Worm (Caenorhabditis elegans): ENCODE results near the gene viro-2.

The viro-2 gene

ce11 chrIII:7116615-7117252 lies 12.0 kb upstream of the viro-2 start:
- TF ChIP-seq cog-1 (tag; optimal IDR thresholded peaks at IDR 0.05) (peak; percentile 41), T22C8.4 (GFP tag; IDR thresholded peaks at IDR 0.05) (no peak)

- no peak for TF ChIP-seq T22C8.4 (GFP tag; IDR thresholded peaks at IDR 0.05)
- no peak for TF ChIP-seq klf-2 (GFP tag; conservative IDR thresholded peaks at IDR 0.05)
- TF ChIP-seq tab-1 (GFP tag; IDR thresholded peaks at IDR 0.05) = no peak
- no peak for TF ChIP-seq cog-1 (tag; optimal IDR thresholded peaks at IDR 0.05)
- no peak for TF ChIP-seq flt-1 (GFP tag; IDR thresholded peaks at IDR 0.05)
- TF ChIP-seq ref-1 (GFP tag; conservative IDR thresholded peaks at IDR 0.05) = no peak
- no peak for TF ChIP-seq med-1 (GFP tag; optimal IDR thresholded peaks at IDR 0.05; ENCODE audit: insufficient read depth)
These were observed 8.2 kb upstream of the viro-2 start for ce11 chrIII:7120477-7120876.

ce11 chrIII:7122860-7123259 lies 5.8 kb upstream of the viro-2 start, which contains the start of the genes B0280.9 and rpia-1:
TSS of gene B0280.9 (minus strand) at chrIII:7122895.
TSS of gene rpia-1 (plus strand) at chrIII:7123128.
- TF ChIP-seq ref-1 (GFP tag; conservative IDR thresholded peaks at IDR 0.05) (no peak), med-1 (GFP tag; optimal IDR thresholded peaks at IDR 0.05; ENCODE audit: insufficient read depth) (no peak), ztf-29 (GFP tag; IDR thresholded peaks at IDR 0.05) (no peak), flt-1 (GFP tag; IDR thresholded peaks at IDR 0.05) (no peak), cog-1 (tag; optimal IDR thresholded peaks at IDR 0.05) (no peak)

- TF ChIP-seq ztf-29 (GFP tag; IDR thresholded peaks at IDR 0.05) = no peak
- no peak for TF ChIP-seq cog-1 (tag; optimal IDR thresholded peaks at IDR 0.05)
- no peak for TF ChIP-seq med-1 (GFP tag; optimal IDR thresholded peaks at IDR 0.05; ENCODE audit: insufficient read depth)
- no peak for TF ChIP-seq ref-1 (GFP tag; conservative IDR thresholded peaks at IDR 0.05)
- TF ChIP-seq tab-1 (GFP tag; IDR thresholded peaks at IDR 0.05) = no peak
- TF ChIP-seq klf-2 (GFP tag; conservative IDR thresholded peaks at IDR 0.05) = no peak
- no peak for TF ChIP-seq flt-1 (GFP tag; IDR thresholded peaks at IDR 0.05)
- no peak for TF ChIP-seq T22C8.4 (GFP tag; IDR thresholded peaks at IDR 0.05)
- TF ChIP-seq ztf-23 (GFP tag; IDR thresholded peaks at IDR 0.05) = no peak
These were observed 4.3 kb upstream of the viro-2 start, which contains the start of gene B0280.2 for ce11 chrIII:7124364-7124763. TSS of gene B0280.2 (plus strand) at chrIII:7124664.

- no peak for TF ChIP-seq ztf-29 (GFP tag; IDR thresholded peaks at IDR 0.05)
- no peak for TF ChIP-seq med-1 (GFP tag; optimal IDR thresholded peaks at IDR 0.05; ENCODE audit: insufficient read depth)
- no peak for TF ChIP-seq T22C8.4 (GFP tag; IDR thresholded peaks at IDR 0.05)
- no peak for TF ChIP-seq flt-1 (GFP tag; IDR thresholded peaks at IDR 0.05)
- TF ChIP-seq ref-1 (GFP tag; conservative IDR thresholded peaks at IDR 0.05) = no peak
- TF ChIP-seq tab-1 (GFP tag; IDR thresholded peaks at IDR 0.05) = no peak
- TF ChIP-seq klf-2 (GFP tag; conservative IDR thresholded peaks at IDR 0.05) = no peak
- TF ChIP-seq ztf-23 (GFP tag; IDR thresholded peaks at IDR 0.05) = no peak
- no peak for TF ChIP-seq cog-1 (tag; optimal IDR thresholded peaks at IDR 0.05)
These were observed 4.9 kb downstream of the viro-2 start, which contains the start of the genes pot-1 and ggtb-1 for ce11 chrIII:7133559-7133958. TSS of gene pot-1 (minus strand) at chrIII:7133678. TSS of gene ggtb-1 (plus strand) at chrIII:7133766.

ce11 chrIII:7136015-7136414 lies 7.3 kb downstream of the viro-2 start, which contains the start of gene B0280.17:
TSS of gene B0280.17 (minus strand) at chrIII:7136115.
- no peak for TF ChIP-seq tab-1 (GFP tag; IDR thresholded peaks at IDR 0.05)
- TF ChIP-seq ztf-23 (GFP tag; IDR thresholded peaks at IDR 0.05) = no peak
- TF ChIP-seq cog-1 (tag; optimal IDR thresholded peaks at IDR 0.05) = no peak
- no peak for TF ChIP-seq ref-1 (GFP tag; conservative IDR thresholded peaks at IDR 0.05)
- no peak for TF ChIP-seq T22C8.4 (GFP tag; IDR thresholded peaks at IDR 0.05)
- no peak for TF ChIP-seq flt-1 (GFP tag; IDR thresholded peaks at IDR 0.05)
- TF ChIP-seq klf-2 (GFP tag; conservative IDR thresholded peaks at IDR 0.05) = no peak
- no peak for TF ChIP-seq ztf-29 (GFP tag; IDR thresholded peaks at IDR 0.05)

ce11 chrIII:7138178-7138577 lies 9.5 kb downstream of the viro-2 start, which contains the start of gene B0280.11:
TSS of gene B0280.11 (minus strand) at chrIII:7138278.
- TF ChIP-seq med-1 (GFP tag; optimal IDR thresholded peaks at IDR 0.05; ENCODE audit: insufficient read depth) (no peak), ref-1 (GFP tag; conservative IDR thresholded peaks at IDR 0.05) (no peak), tab-1 (GFP tag; IDR thresholded peaks at IDR 0.05) (no peak), T22C8.4 (GFP tag; IDR thresholded peaks at IDR 0.05) (no peak), flt-1 (GFP tag; IDR thresholded peaks at IDR 0.05) (no peak), klf-2 (GFP tag; conservative IDR thresholded peaks at IDR 0.05) (no peak), ztf-29 (GFP tag; IDR thresholded peaks at IDR 0.05) (no peak), ztf-23 (GFP tag; IDR thresholded peaks at IDR 0.05) (no peak), cog-1 (tag; optimal IDR thresholded peaks at IDR 0.05) (no peak)

- peak; percentile 63; the same call in 1 of the 2 replicates for TF ChIP-seq flt-1 (GFP tag; IDR thresholded peaks at IDR 0.05)
- TF ChIP-seq klf-2 (GFP tag; conservative IDR thresholded peaks at IDR 0.05) = no peak
These were observed 11.6 kb downstream of the viro-2 start for ce11 chrIII:7140228-7140710.

ce11 chrIII:7141285-7141715 lies 12.6 kb downstream of the viro-2 start:
- TF ChIP-seq tab-1 (GFP tag; IDR thresholded peaks at IDR 0.05) (no peak), klf-2 (GFP tag; conservative IDR thresholded peaks at IDR 0.05) (no peak), ztf-23 (GFP tag; IDR thresholded peaks at IDR 0.05) (no peak), T22C8.4 (GFP tag; IDR thresholded peaks at IDR 0.05) (no peak), ztf-29 (GFP tag; IDR thresholded peaks at IDR 0.05) (no peak), cog-1 (tag; optimal IDR thresholded peaks at IDR 0.05) (no peak), med-1 (GFP tag; optimal IDR thresholded peaks at IDR 0.05; ENCODE audit: insufficient read depth) (no peak), flt-1 (GFP tag; IDR thresholded peaks at IDR 0.05) (no peak), ref-1 (GFP tag; conservative IDR thresholded peaks at IDR 0.05) (no peak)

- TF ChIP-seq ztf-29 (GFP tag; IDR thresholded peaks at IDR 0.05) (no peak), flt-1 (GFP tag; IDR thresholded peaks at IDR 0.05) (no peak), klf-2 (GFP tag; conservative IDR thresholded peaks at IDR 0.05) (no peak), ref-1 (GFP tag; conservative IDR thresholded peaks at IDR 0.05) (no peak), cog-1 (tag; optimal IDR thresholded peaks at IDR 0.05) (no peak), T22C8.4 (GFP tag; IDR thresholded peaks at IDR 0.05) (no peak), ztf-23 (GFP tag; IDR thresholded peaks at IDR 0.05) (no peak), med-1 (GFP tag; optimal IDR thresholded peaks at IDR 0.05; ENCODE audit: insufficient read depth) (no peak), tab-1 (GFP tag; IDR thresholded peaks at IDR 0.05) (no peak)
These were observed 13.5 kb downstream of the viro-2 start for ce11 chrIII:7142172-7142601.
